Worm (Caenorhabditis elegans) whole organism, L1 larva: ENCODE results near the gene Y22D7AL.9.
A peak's percentile ranks its signal among the peaks of the same experiment; 100 is the strongest.

Source experiments
- C04F5.9 ChIP-seq: sonication (generic microtip); optimal IDR thresholded peaks from 2 replicates; lab custom pipeline; 2016; ENCODE audit warnings: missing genetic modification characterization, missing compliant biosample characterization
- C34B4.2 ChIP-seq: sonication (generic microtip); optimal IDR thresholded peaks from 2 replicates; lab custom pipeline; 2017; ENCODE audit warnings: mild to moderate bottlenecking, missing genetic modification characterization, missing compliant biosample characterization
- F16B12.6 ChIP-seq: fragments of 150-350 bp; optimal IDR thresholded peaks from 2 replicates; lab custom pipeline; 2014; ENCODE audit warnings: missing biosample characterization, missing genetic modification characterization
- Y116A8C.19 ChIP-seq: sonication (generic microtip); optimal IDR thresholded peaks from 2 replicates; lab custom pipeline; 2016; ENCODE audit warnings: missing compliant biosample characterization, missing genetic modification characterization, borderline replicate concordance
- aha-1 ChIP-seq: fragments of 150-350 bp; optimal IDR thresholded peaks from 2 replicates; lab custom pipeline; 2014; ENCODE audit warnings: missing biosample characterization, missing genetic modification characterization
- aly-2 ChIP-seq: fragments of 150-350 bp; optimal IDR thresholded peaks from 2 replicates; lab custom pipeline; 2014; ENCODE audit warnings: missing biosample characterization, missing genetic modification characterization
- ama-1 ChIP-seq: fragments of 150-350 bp; optimal IDR thresholded peaks from 2 replicates; lab custom pipeline; 2014
- ceh-63 ChIP-seq: fragments of 200-800 bp; sonication (Bioruptor generic); optimal IDR thresholded peaks from 2 replicates; lab custom pipeline; 2018; ENCODE audit warnings: mild to moderate bottlenecking, missing genetic modification characterization, missing compliant biosample characterization
- ceh-8 ChIP-seq: fragments of 200-800 bp; sonication (Bioruptor generic); optimal IDR thresholded peaks from 2 replicates; lab custom pipeline; 2018; ENCODE audit warnings: mild to moderate bottlenecking, missing genetic modification characterization, moderate library complexity, missing compliant biosample characterization
- ceh-82 ChIP-seq, 3 experiments: fragments of 150-350 bp in 1 of 3; sonication (generic microtip) in 2 of 3; optimal IDR thresholded peaks; 2 replicates each; lab custom pipeline; 2014 to 2017; ENCODE audit warnings: missing biosample characterization in 3 of 3, missing genetic modification characterization in 3 of 3
- ceh-88 ChIP-seq: fragments of 200-800 bp; sonication (Bioruptor generic); IDR thresholded peaks from 2 replicates; pipeline ENCODE4 v1.3.6; 2022; ENCODE audit warnings: missing genetic modification characterization, missing compliant biosample characterization
- ces-1 ChIP-seq: fragments of 150-350 bp; optimal IDR thresholded peaks from 2 replicates; lab custom pipeline; 2014; ENCODE audit warnings: missing biosample characterization, missing genetic modification reagents, missing genetic modification characterization
- dpl-1 ChIP-seq, 3 experiments: fragments of 150-350 bp in 2 of 3; sonication (generic microtip) in 1 of 3; optimal IDR thresholded peaks; 2 replicates each; lab custom pipeline; 2014 to 2017; ENCODE audit warnings: missing biosample characterization in 3 of 3, missing genetic modification characterization in 3 of 3, missing genetic modification reagents in 3 of 3
- dsc-1 ChIP-seq: sonication (generic microtip); optimal IDR thresholded peaks from 2 replicates; lab custom pipeline; 2016; ENCODE audit warnings: mild to moderate bottlenecking, missing genetic modification characterization, missing compliant biosample characterization
- elt-3 ChIP-seq, 6 experiments: fragments of 150-350 bp in 1 of 6; sonication (generic microtip); optimal IDR thresholded peaks; 2 replicates each; lab custom pipeline; 2017 to 2018; ENCODE audit warnings: missing biosample characterization in 6 of 6, missing genetic modification characterization in 6 of 6, inconsistent platforms in 1 of 6
- ets-5 ChIP-seq: fragments of 200-800 bp; sonication (Bioruptor generic); IDR thresholded peaks from 2 replicates; pipeline ENCODE4 v1.3.6; 2022; ENCODE audit warnings: missing genetic modification characterization, missing compliant biosample characterization
- fkh-4 ChIP-seq: sonication (generic microtip); optimal IDR thresholded peaks from 2 replicates; lab custom pipeline; 2016; ENCODE audit warnings: missing compliant biosample characterization, missing genetic modification characterization, borderline replicate concordance
- grh-1 ChIP-seq: fragments of 200-800 bp; sonication (Bioruptor generic); IDR thresholded peaks from 2 replicates; pipeline ENCODE4 v1.3.6; 2022; ENCODE audit warnings: missing genetic modification reagents, missing genetic modification characterization, missing compliant biosample characterization
- hlh-17 ChIP-seq: fragments of 200-800 bp; sonication (Bioruptor generic); optimal IDR thresholded peaks from 2 replicates; lab custom pipeline; 2018; ENCODE audit warnings: missing genetic modification characterization, mild to moderate bottlenecking, missing compliant biosample characterization, moderate library complexity, borderline replicate concordance
- hpl-2 ChIP-seq: fragments of 150-350 bp; optimal IDR thresholded peaks from 2 replicates; lab custom pipeline; 2014; ENCODE audit warnings: missing biosample characterization, missing genetic modification reagents, missing genetic modification characterization
- irx-1 ChIP-seq: sonication (generic microtip); optimal IDR thresholded peaks from 2 replicates; lab custom pipeline; 2016; ENCODE audit warnings: missing genetic modification characterization, missing compliant biosample characterization
- isw-1 ChIP-seq: fragments of 200-800 bp; sonication (Bioruptor generic); IDR thresholded peaks from 2 replicates; pipeline ENCODE4 v1.3.6; 2022; ENCODE audit warnings: missing genetic modification characterization, missing compliant biosample characterization
- jun-1 ChIP-seq: fragments of 150-350 bp; optimal IDR thresholded peaks from 2 replicates; lab custom pipeline; 2014; ENCODE audit warnings: missing biosample characterization, missing genetic modification reagents, missing genetic modification characterization
- lin-13 ChIP-seq: fragments of 150-350 bp; optimal IDR thresholded peaks from 2 replicates; lab custom pipeline; 2014; ENCODE audit warnings: missing biosample characterization, missing genetic modification reagents, missing genetic modification characterization
- lin-14 ChIP-seq: fragments of 200-800 bp; sonication (Bioruptor generic); optimal IDR thresholded peaks from 2 replicates; lab custom pipeline; 2018; ENCODE audit warnings: mild to moderate bottlenecking, missing genetic modification characterization, moderate library complexity, missing compliant biosample characterization
- lin-15B ChIP-seq: fragments of 150-350 bp; sonication (generic microtip); optimal IDR thresholded peaks from 3 replicates; lab custom pipeline; 2014; ENCODE audit warnings: missing biosample characterization, missing genetic modification characterization
- lin-39 ChIP-seq: fragments of 150-350 bp; optimal IDR thresholded peaks from 2 replicates; lab custom pipeline; 2014; ENCODE audit warnings: missing biosample characterization, missing genetic modification reagents, missing genetic modification characterization
- lir-3 ChIP-seq: sonication (generic microtip); optimal IDR thresholded peaks from 2 replicates; lab custom pipeline; 2016; ENCODE audit warnings: mild to moderate bottlenecking, missing genetic modification characterization, moderate library complexity, missing compliant biosample characterization; ENCODE audit not compliant: poor library complexity
- lsy-2 ChIP-seq, 2 experiments: fragments of 150-350 bp; optimal IDR thresholded peaks; 2 replicates each; lab custom pipeline; 2014; ENCODE audit warnings: missing biosample characterization in 2 of 2, missing genetic modification characterization in 2 of 2
- mef-2 ChIP-seq: fragments of 150-350 bp; optimal IDR thresholded peaks from 2 replicates; lab custom pipeline; 2014; ENCODE audit warnings: missing biosample characterization, missing genetic modification characterization
- nhr-11 ChIP-seq: fragments of 150-350 bp; optimal IDR thresholded peaks from 2 replicates; lab custom pipeline; 2014; ENCODE audit warnings: missing biosample characterization, missing genetic modification characterization
- nhr-20 ChIP-seq: sonication (generic microtip); optimal IDR thresholded peaks from 2 replicates; lab custom pipeline; 2016; ENCODE audit warnings: mild to moderate bottlenecking, missing genetic modification characterization, missing compliant biosample characterization
- nhr-237 ChIP-seq: fragments of 150-350 bp; optimal IDR thresholded peaks from 2 replicates; lab custom pipeline; 2014; ENCODE audit warnings: missing biosample characterization, missing genetic modification characterization
- nhr-28 ChIP-seq: fragments of 150-350 bp; optimal IDR thresholded peaks from 2 replicates; lab custom pipeline; 2014; ENCODE audit warnings: missing biosample characterization, missing genetic modification characterization
- nhr-84 ChIP-seq: sonication (generic microtip); optimal IDR thresholded peaks from 2 replicates; lab custom pipeline; 2017; ENCODE audit warnings: missing biosample characterization, missing genetic modification characterization
- nhr-85 ChIP-seq: sonication (generic microtip); peaks from one replicate; lab custom pipeline; 2016; ENCODE audit warnings: missing genetic modification characterization, inconsistent platforms, missing compliant biosample characterization
- nhr-90 ChIP-seq: sonication (generic microtip); optimal IDR thresholded peaks from 2 replicates; lab custom pipeline; 2016; ENCODE audit warnings: mild to moderate bottlenecking, missing genetic modification characterization, missing compliant biosample characterization; ENCODE audit not compliant: poor library complexity
- pag-3 ChIP-seq: sonication (generic microtip); optimal IDR thresholded peaks from 2 replicates; lab custom pipeline; 2017; ENCODE audit warnings: missing genetic modification characterization, mild to moderate bottlenecking, missing compliant biosample characterization, antibody characterized with exemption, borderline replicate concordance; ENCODE audit not compliant: insufficient read depth
- pax-3 ChIP-seq: fragments of 200-800 bp; sonication (Bioruptor generic); optimal IDR thresholded peaks from 2 replicates; lab custom pipeline; 2018; ENCODE audit warnings: mild to moderate bottlenecking, missing genetic modification characterization, moderate library complexity, missing compliant biosample characterization
- snu-23 ChIP-seq: sonication (generic microtip); optimal IDR thresholded peaks from 2 replicates; lab custom pipeline; 2016; ENCODE audit warnings: missing genetic modification characterization, missing compliant biosample characterization
- sox-4 ChIP-seq: sonication (generic microtip); optimal IDR thresholded peaks from 2 replicates; lab custom pipeline; 2016; ENCODE audit warnings: missing genetic modification characterization, missing compliant biosample characterization
- tbx-2 ChIP-seq: sonication (generic microtip); optimal IDR thresholded peaks from 2 replicates; lab custom pipeline; 2016; ENCODE audit warnings: missing genetic modification characterization, missing compliant biosample characterization
- tlp-1 ChIP-seq: fragments of 150-350 bp; optimal IDR thresholded peaks from 2 replicates; lab custom pipeline; 2014; ENCODE audit warnings: missing biosample characterization, missing genetic modification characterization
- unc-130 ChIP-seq: fragments of 150-350 bp; optimal IDR thresholded peaks from 2 replicates; lab custom pipeline; 2017; ENCODE audit warnings: missing biosample characterization, missing genetic modification characterization, inconsistent platforms
- unc-62 ChIP-seq: fragments of 150-350 bp; optimal IDR thresholded peaks from 2 replicates; lab custom pipeline; 2014; ENCODE audit warnings: missing biosample characterization, missing genetic modification reagents, missing genetic modification characterization
- zag-1 ChIP-seq: fragments of 150-350 bp; optimal IDR thresholded peaks from 2 replicates; lab custom pipeline; 2014; ENCODE audit warnings: missing biosample characterization, missing genetic modification characterization

Gene Y22D7AL.9

ce11 chrIII:1616245-1617026 is 2.6 kb upstream of the Y22D7AL.9 start (continued):
- TF ChIP-seq ceh-8 (GFP tag; lab: Kevin White, UChicago) (no peak), ces-1 (GFP tag; lab: Kevin White, UChicago) (no peak), dpl-1 (GFP tag; optimal IDR thresholded peaks at IDR 0.05; lab: Kevin White, UChicago) (peak; percentile 32 to 62 (median 55)), grh-1 (GFP tag; lab: Robert Waterston, UW) (no peak), nhr-11 (tag; lab: Kevin White, UChicago) (no peak), ets-5 (GFP tag; lab: Robert Waterston, UW) (0 out of 2 replicates have a peak, but pooled peaks have one; percentile 50), lin-15B (tag; lab: Kevin White, UChicago) (no peak), sox-4 (tag; lab: Kevin White, UChicago) (no peak), tlp-1 (tag; lab: Kevin White, UChicago) (no peak), pax-3 (tag; lab: Kevin White, UChicago) (no peak), F16B12.6 (tag; lab: Kevin White, UChicago) (no peak), lin-13 (GFP tag; lab: Kevin White, UChicago) (peak; percentile 64), ceh-82 (tag; optimal IDR thresholded peaks at IDR 0.05; lab: Kevin White, UChicago) (no peak), lsy-2 (tag; optimal IDR thresholded peaks at IDR 0.05; lab: Kevin White, UChicago) (peak; percentile 47 to 81), fkh-4 (tag; lab: Kevin White, UChicago) (no peak), snu-23 (GFP tag; lab: Kevin White, UChicago) (peak; percentile 22), irx-1 (tag; lab: Kevin White, UChicago) (no peak), C04F5.9 (tag; lab: Kevin White, UChicago) (no peak), jun-1 (tag; lab: Kevin White, UChicago) (no peak), nhr-20 (peak; percentile 20), nhr-85 (peak; percentile 73), elt-3 (tag; optimal IDR thresholded peaks at IDR 0.05; lab: Kevin White, UChicago) (no peak), aly-2 (tag; lab: Kevin White, UChicago) (peak; percentile 39), hlh-17 (GFP tag; lab: Kevin White, UChicago) (no peak), isw-1 (no peak), ama-1 (peak; percentile 71), unc-130 (tag; lab: Kevin White, UChicago) (no peak), nhr-28 (tag; lab: Kevin White, UChicago) (no peak), nhr-90 (tag; lab: Kevin White, UChicago) (peak; percentile 20), pag-3 (tag; lab: Kevin White, UChicago) (no peak), hpl-2 (GFP tag; lab: Kevin White, UChicago) (no peak), aha-1 (no peak), dsc-1 (no peak), tbx-2 (tag; lab: Kevin White, UChicago) (no peak), lir-3 (tag; lab: Kevin White, UChicago) (no peak), C34B4.2 (tag; lab: Kevin White, UChicago) (no peak), nhr-237 (tag; lab: Kevin White, UChicago) (no peak), lin-14 (GFP tag; lab: Kevin White, UChicago) (no peak), ceh-88 (GFP tag; lab: Robert Waterston, UW) (no peak), unc-62 (GFP tag; lab: Kevin White, UChicago) (no peak), zag-1 (tag; lab: Kevin White, UChicago) (no peak), Y116A8C.19 (tag; lab: Kevin White, UChicago) (no peak), lin-39 (tag; lab: Kevin White, UChicago) (no peak), nhr-84 (tag; lab: Kevin White, UChicago) (no peak), ceh-63 (no peak), mef-2 (tag; lab: Kevin White, UChicago) (no peak)
